Worm (Caenorhabditis elegans) whole organism, L1 larva: ENCODE data around the gene ergi-1.

Experiments used
- C04F5.9 ChIP-seq: sonication (generic microtip); optimal IDR thresholded peaks from 2 replicates; lab custom pipeline; 2016; ENCODE audit warnings: missing genetic modification characterization, missing compliant biosample characterization
- C34B4.2 ChIP-seq: sonication (generic microtip); optimal IDR thresholded peaks from 2 replicates; lab custom pipeline; 2017; ENCODE audit warnings: mild to moderate bottlenecking, missing genetic modification characterization, missing compliant biosample characterization
- F16B12.6 ChIP-seq: fragments of 150-350 bp; optimal IDR thresholded peaks from 2 replicates; lab custom pipeline; 2014; ENCODE audit warnings: missing biosample characterization, missing genetic modification characterization
- aha-1 ChIP-seq: fragments of 150-350 bp; optimal IDR thresholded peaks from 2 replicates; lab custom pipeline; 2014; ENCODE audit warnings: missing biosample characterization, missing genetic modification characterization
- ama-1 ChIP-seq: fragments of 150-350 bp; optimal IDR thresholded peaks from 2 replicates; lab custom pipeline; 2014
- ceh-82 ChIP-seq, 3 experiments: fragments of 150-350 bp in 1 of 3; sonication (generic microtip) in 2 of 3; optimal IDR thresholded peaks; 2 replicates each; lab custom pipeline; 2014 to 2017; ENCODE audit warnings: missing biosample characterization in 3 of 3, missing genetic modification characterization in 3 of 3
- ces-1 ChIP-seq: fragments of 150-350 bp; optimal IDR thresholded peaks from 2 replicates; lab custom pipeline; 2014; ENCODE audit warnings: missing biosample characterization, missing genetic modification reagents, missing genetic modification characterization
- dsc-1 ChIP-seq: sonication (generic microtip); optimal IDR thresholded peaks from 2 replicates; lab custom pipeline; 2016; ENCODE audit warnings: mild to moderate bottlenecking, missing genetic modification characterization, missing compliant biosample characterization
- egl-27 ChIP-seq, 2 experiments: fragments of 150-350 bp in 1 of 2; sonication (generic microtip); optimal IDR thresholded peaks; 3 replicates each; lab custom pipeline; 2017 to 2018; ENCODE audit warnings: missing biosample characterization in 2 of 2, missing genetic modification characterization in 2 of 2, missing genetic modification reagents in 2 of 2
- elt-2 ChIP-seq: sonication (generic microtip); optimal IDR thresholded peaks from 2 replicates; lab custom pipeline; 2016; ENCODE audit warnings: missing genetic modification characterization, mild to moderate bottlenecking, inconsistent platforms, missing compliant biosample characterization, missing genetic modification reagents
- elt-3 ChIP-seq, 6 experiments: fragments of 150-350 bp in 1 of 6; sonication (generic microtip); optimal IDR thresholded peaks; 2 replicates each; lab custom pipeline; 2017 to 2018; ENCODE audit warnings: missing biosample characterization in 6 of 6, missing genetic modification characterization in 6 of 6, inconsistent platforms in 1 of 6
- fkh-10 ChIP-seq: sonication (generic microtip); optimal IDR thresholded peaks from 2 replicates; lab custom pipeline; 2017; ENCODE audit warnings: missing biosample characterization, missing genetic modification reagents, missing genetic modification characterization
- fkh-4 ChIP-seq: sonication (generic microtip); optimal IDR thresholded peaks from 2 replicates; lab custom pipeline; 2016; ENCODE audit warnings: missing compliant biosample characterization, missing genetic modification characterization, borderline replicate concordance
- grh-1 ChIP-seq: fragments of 200-800 bp; sonication (Bioruptor generic); IDR thresholded peaks from 2 replicates; pipeline ENCODE4 v1.3.6; 2022; ENCODE audit warnings: missing genetic modification reagents, missing genetic modification characterization, missing compliant biosample characterization
- hlh-17 ChIP-seq: fragments of 200-800 bp; sonication (Bioruptor generic); optimal IDR thresholded peaks from 2 replicates; lab custom pipeline; 2018; ENCODE audit warnings: missing genetic modification characterization, mild to moderate bottlenecking, missing compliant biosample characterization, moderate library complexity, borderline replicate concordance
- hlh-4 ChIP-seq: sonication (generic microtip); optimal IDR thresholded peaks from 2 replicates; lab custom pipeline; 2016; ENCODE audit warnings: mild to moderate bottlenecking, missing genetic modification characterization, missing compliant biosample characterization
- irx-1 ChIP-seq: sonication (generic microtip); optimal IDR thresholded peaks from 2 replicates; lab custom pipeline; 2016; ENCODE audit warnings: missing genetic modification characterization, missing compliant biosample characterization
- isw-1 ChIP-seq: fragments of 200-800 bp; sonication (Bioruptor generic); IDR thresholded peaks from 2 replicates; pipeline ENCODE4 v1.3.6; 2022; ENCODE audit warnings: missing genetic modification characterization, missing compliant biosample characterization
- jun-1 ChIP-seq: fragments of 150-350 bp; optimal IDR thresholded peaks from 2 replicates; lab custom pipeline; 2014; ENCODE audit warnings: missing biosample characterization, missing genetic modification reagents, missing genetic modification characterization
- lin-13 ChIP-seq: fragments of 150-350 bp; optimal IDR thresholded peaks from 2 replicates; lab custom pipeline; 2014; ENCODE audit warnings: missing biosample characterization, missing genetic modification reagents, missing genetic modification characterization
- lin-14 ChIP-seq: fragments of 200-800 bp; sonication (Bioruptor generic); optimal IDR thresholded peaks from 2 replicates; lab custom pipeline; 2018; ENCODE audit warnings: mild to moderate bottlenecking, missing genetic modification characterization, moderate library complexity, missing compliant biosample characterization
- lir-3 ChIP-seq: sonication (generic microtip); optimal IDR thresholded peaks from 2 replicates; lab custom pipeline; 2016; ENCODE audit warnings: mild to moderate bottlenecking, missing genetic modification characterization, moderate library complexity, missing compliant biosample characterization; ENCODE audit not compliant: poor library complexity
- lsy-2 ChIP-seq, 2 experiments: fragments of 150-350 bp; optimal IDR thresholded peaks; 2 replicates each; lab custom pipeline; 2014; ENCODE audit warnings: missing biosample characterization in 2 of 2, missing genetic modification characterization in 2 of 2
- mab-9 ChIP-seq: fragments of 200-800 bp; sonication (Bioruptor generic); IDR thresholded peaks from 2 replicates; pipeline ENCODE4 v1.3.6; 2022; ENCODE audit warnings: missing genetic modification reagents, missing genetic modification characterization, missing compliant biosample characterization
- mdl-1 ChIP-seq, 2 experiments: fragments of 150-350 bp; optimal IDR thresholded peaks; 2 replicates each; lab custom pipeline; 2014 to 2017; ENCODE audit warnings: missing biosample characterization in 2 of 2, missing genetic modification characterization in 2 of 2, inconsistent platforms in 1 of 2
- nhr-47 ChIP-seq: sonication (generic microtip); optimal IDR thresholded peaks from 2 replicates; lab custom pipeline; 2016; ENCODE audit warnings: mild to moderate bottlenecking, missing genetic modification characterization, moderate library complexity, missing compliant biosample characterization
- nhr-71 ChIP-seq: sonication (generic microtip); optimal IDR thresholded peaks from 2 replicates; lab custom pipeline; 2016; ENCODE audit warnings: mild to moderate bottlenecking, missing genetic modification characterization, moderate library complexity, missing compliant biosample characterization
- nhr-77 ChIP-seq: fragments of 150-350 bp; optimal IDR thresholded peaks from 2 replicates; lab custom pipeline; 2014; ENCODE audit warnings: missing biosample characterization, missing genetic modification characterization
- nhr-85 ChIP-seq: sonication (generic microtip); peaks from one replicate; lab custom pipeline; 2016; ENCODE audit warnings: missing genetic modification characterization, inconsistent platforms, missing compliant biosample characterization
- nhr-90 ChIP-seq: sonication (generic microtip); optimal IDR thresholded peaks from 2 replicates; lab custom pipeline; 2016; ENCODE audit warnings: mild to moderate bottlenecking, missing genetic modification characterization, missing compliant biosample characterization; ENCODE audit not compliant: poor library complexity
- skn-1 ChIP-seq: fragments of 150-350 bp; optimal IDR thresholded peaks from 2 replicates; lab custom pipeline; 2014; ENCODE audit warnings: missing biosample characterization, missing genetic modification characterization
- snpc-4 ChIP-seq: fragments of 150-350 bp; optimal IDR thresholded peaks from 2 replicates; lab custom pipeline; 2014; ENCODE audit warnings: missing biosample characterization, missing genetic modification characterization
- sptf-1 ChIP-seq: fragments of 150-350 bp; optimal IDR thresholded peaks from 2 replicates; lab custom pipeline; 2014; ENCODE audit warnings: missing biosample characterization, missing genetic modification characterization
- tbx-2 ChIP-seq: sonication (generic microtip); optimal IDR thresholded peaks from 2 replicates; lab custom pipeline; 2016; ENCODE audit warnings: missing genetic modification characterization, missing compliant biosample characterization
- unc-62 ChIP-seq: fragments of 150-350 bp; optimal IDR thresholded peaks from 2 replicates; lab custom pipeline; 2014; ENCODE audit warnings: missing biosample characterization, missing genetic modification reagents, missing genetic modification characterization
- unc-98 ChIP-seq: fragments of 200-800 bp; sonication (Bioruptor generic); IDR thresholded peaks from 2 replicates; pipeline ENCODE4 v1.3.6; 2022; ENCODE audit warnings: missing genetic modification characterization, missing compliant biosample characterization
- vab-15 ChIP-seq: sonication (generic microtip); optimal IDR thresholded peaks from 2 replicates; lab custom pipeline; 2017; ENCODE audit warnings: missing genotype, mild to moderate bottlenecking, missing genetic modification characterization, missing compliant biosample characterization
- xbp-1 ChIP-seq: sonication (generic microtip); optimal IDR thresholded peaks from 2 replicates; lab custom pipeline; 2016; ENCODE audit warnings: missing genetic modification characterization, missing compliant biosample characterization
- ztf-11 ChIP-seq, 2 experiments: sonication (generic microtip); optimal IDR thresholded peaks; 2 replicates each; lab custom pipeline; 2016 to 2017; ENCODE audit warnings: missing genetic modification characterization in 2 of 2, missing biosample characterization in 1 of 2, missing compliant biosample characterization in 1 of 2
- ztf-4 ChIP-seq: fragments of 150-350 bp; optimal IDR thresholded peaks from 2 replicates; lab custom pipeline; 2014; ENCODE audit warnings: missing biosample characterization, missing genetic modification characterization

ergi-1 gene

DNA sequence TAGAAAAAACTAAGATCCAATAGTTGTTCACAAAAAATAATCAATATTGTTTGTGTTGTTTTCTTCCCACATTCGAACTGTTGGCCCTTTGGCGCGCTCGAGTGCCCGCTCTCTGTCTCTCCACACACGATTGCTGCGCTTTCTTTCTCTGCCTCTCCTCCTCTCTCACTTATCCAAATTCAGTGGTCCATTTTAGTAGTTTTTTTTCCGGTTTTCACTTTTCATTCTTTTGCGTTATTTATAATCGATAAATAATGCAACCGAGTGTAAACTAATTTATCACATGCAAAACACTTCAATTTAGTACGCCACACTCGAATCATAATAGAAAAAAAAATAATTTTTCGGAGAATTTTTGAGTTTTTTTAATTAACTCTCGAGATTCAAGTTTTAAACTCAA is 34.6 kb downstream of the ergi-1 start:
- TF ChIP-seq egl-27 (tag; optimal IDR thresholded peaks at IDR 0.05; lab: Kevin White, UChicago) (no peak), aha-1 (tag; lab: Kevin White, UChicago) (no peak), F16B12.6 (no peak), lin-13 (GFP tag; lab: Kevin White, UChicago) (no peak), nhr-90 (tag; lab: Kevin White, UChicago) (no peak), hlh-4 (no peak), ces-1 (GFP tag; lab: Kevin White, UChicago) (no peak), nhr-77 (tag; lab: Kevin White, UChicago) (no peak), C34B4.2 (no peak)

DNA sequence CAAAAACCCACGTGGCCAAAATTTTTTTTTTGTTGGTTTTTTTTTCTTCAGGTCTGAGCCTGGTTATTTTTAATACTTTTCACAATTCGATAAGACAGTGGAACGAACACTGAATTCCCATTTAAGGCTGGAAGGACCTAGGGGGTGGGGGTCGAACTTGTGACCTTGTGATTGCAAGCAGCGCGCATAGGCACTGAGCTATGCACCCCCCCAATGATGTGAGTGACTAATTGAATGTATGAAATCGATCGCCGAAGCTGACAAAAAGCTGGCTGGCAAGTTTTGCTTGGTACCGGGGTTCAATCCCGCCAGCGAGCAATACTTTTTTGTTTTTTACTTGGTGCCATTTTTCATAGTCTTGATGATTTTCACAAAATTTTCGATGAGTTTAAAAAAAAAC is 36.2 kb downstream of the ergi-1 start:
- TF ChIP-seq ztf-4 (tag; lab: Kevin White, UChicago) (no peak), ceh-82 (tag; optimal IDR thresholded peaks at IDR 0.05; lab: Kevin White, UChicago) (no peak), unc-62 (GFP tag; lab: Kevin White, UChicago) (no peak), elt-3 (tag; optimal IDR thresholded peaks at IDR 0.05; lab: Kevin White, UChicago) (no peak), jun-1 (tag; lab: Kevin White, UChicago) (no peak), hlh-17 (no peak), hlh-4 (no peak), sptf-1 (tag; lab: Kevin White, UChicago) (no peak), vab-15 (tag; lab: Kevin White, UChicago) (no peak), C34B4.2 (no peak), mdl-1 (tag; optimal IDR thresholded peaks at IDR 0.05; lab: Kevin White, UChicago) (no peak), egl-27 (tag; optimal IDR thresholded peaks at IDR 0.05; lab: Kevin White, UChicago) (no peak), snpc-4 (tag; lab: Kevin White, UChicago) (no peak), nhr-47 (tag; lab: Kevin White, UChicago) (no peak), fkh-10 (GFP tag; lab: Kevin White, UChicago) (no peak)

DNA sequence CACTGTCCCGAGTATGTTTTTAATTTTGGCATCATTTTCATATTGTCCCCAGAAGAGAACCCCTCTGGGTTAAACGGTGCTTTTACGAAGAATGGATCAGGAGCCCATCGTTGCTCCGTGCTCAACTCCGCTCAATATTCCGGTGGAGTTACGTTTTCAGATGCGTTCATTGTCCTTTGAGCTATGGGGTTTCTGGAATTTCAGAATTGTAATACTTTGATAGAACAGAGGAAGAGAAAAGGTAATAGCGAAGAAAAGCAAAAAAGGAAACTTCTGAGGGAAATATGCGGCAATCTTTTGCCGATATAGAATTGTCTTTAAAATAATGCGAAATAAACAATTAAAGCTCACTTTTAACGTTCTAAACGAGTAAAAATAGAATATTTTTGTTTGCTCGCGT is 37.1 kb downstream of the ergi-1 start, which contains the start of gene Y40A1A.3:
TSS of gene Y40A1A.3 (minus strand) at position 101 of the 400 bp plus-strand sequence.
- TF ChIP-seq irx-1 (tag; lab: Kevin White, UChicago) (no peak), ztf-11 (tag; optimal IDR thresholded peaks at IDR 0.05; lab: Kevin White, UChicago) (no peak), nhr-47 (tag; lab: Kevin White, UChicago) (no peak), nhr-85 (tag; lab: Kevin White, UChicago) (no peak), xbp-1 (tag; lab: Kevin White, UChicago) (no peak), elt-2 (tag; lab: Kevin White, UChicago) (no peak), nhr-71 (tag; lab: Kevin White, UChicago) (no peak), lin-13 (GFP tag; lab: Kevin White, UChicago) (no peak), hlh-4 (no peak), unc-98 (GFP tag; lab: Robert Waterston, UW) (no peak), fkh-10 (GFP tag; lab: Kevin White, UChicago) (no peak), ztf-4 (tag; lab: Kevin White, UChicago) (no peak), C04F5.9 (tag; lab: Kevin White, UChicago) (no peak), nhr-77 (tag; lab: Kevin White, UChicago) (no peak), ama-1 (lab: Kevin White, UChicago) (no peak), mab-9 (GFP tag; lab: Robert Waterston, UW) (no peak), vab-15 (tag; lab: Kevin White, UChicago) (no peak)
- TF ChIP-seq, all 84 proteins: peak for 0

DNA sequence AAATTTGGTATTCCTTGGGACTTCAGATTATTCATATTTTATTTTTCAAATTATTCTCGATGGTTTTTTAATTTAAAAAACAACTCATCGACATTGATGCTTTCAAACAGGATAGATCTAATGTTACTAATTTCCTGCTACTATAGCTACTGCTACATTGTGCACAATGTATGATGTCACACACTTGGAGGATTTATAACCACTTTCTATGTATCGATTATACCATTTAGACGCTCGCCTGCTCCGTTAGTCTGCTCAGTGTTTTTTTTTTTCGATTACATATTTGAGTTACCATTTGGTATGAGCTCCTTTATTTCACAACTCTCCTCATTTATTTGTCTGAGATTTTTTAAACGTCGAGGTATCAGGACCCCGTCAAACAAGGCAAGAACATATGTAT is 44.6 kb downstream of the ergi-1 start, which contains the start of gene Y40A1A.2:
TSS of gene Y40A1A.2 (plus strand) at position 301 of the 400 bp plus-strand sequence.
- TF ChIP-seq skn-1 (tag; lab: Kevin White, UChicago): no peak
- no peak for TF ChIP-seq fkh-4 (tag; lab: Kevin White, UChicago)
- TF ChIP-seq unc-62 (GFP tag; lab: Kevin White, UChicago): no peak
- TF ChIP-seq isw-1 (GFP tag; lab: Robert Waterston, UW): no peak
- TF ChIP-seq dsc-1 (tag; lab: Kevin White, UChicago): no peak
- TF ChIP-seq tbx-2 (tag; lab: Kevin White, UChicago): no peak
- no peak for TF ChIP-seq lir-3 (tag; lab: Kevin White, UChicago)
- no peak for TF ChIP-seq grh-1
- no peak for TF ChIP-seq lin-14 (GFP tag; lab: Kevin White, UChicago)
- no peak for TF ChIP-seq lsy-2 (tag; optimal IDR thresholded peaks at IDR 0.05; lab: Kevin White, UChicago)
